Fruit fly (Drosophila melanogaster): ENCODE measurements around the gene sens-2.
A peak's percentile ranks its signal among the peaks of the same experiment; 100 is the strongest.

The sens-2 gene

dm6 chr2L:6868178-6868867, 46.6 kb downstream of the sens-2 start (continued):
- TF ChIP-seq CG13894 (tag; optimal IDR thresholded peaks at IDR 0.05): peak; percentile 18
- TF ChIP-seq sens (GFP tag): peak; percentile 28
- TF ChIP-seq CG4404 (GFP tag; IDR thresholded peaks at IDR 0.05): no peak
- no peak for TF ChIP-seq CG13287 (GFP tag; IDR thresholded peaks at IDR 0.05; ENCODE audit: partially characterized antibody)
- no peak for TF ChIP-seq HmgD (GFP tag; optimal IDR thresholded peaks at IDR 0.05)
- TF ChIP-seq Dip2 (GFP tag; IDR thresholded peaks at IDR 0.05): no peak
- no peak for TF ChIP-seq br (optimal IDR thresholded peaks at IDR 0.05)
- TF ChIP-seq Nf-YC (tag; optimal IDR thresholded peaks at IDR 0.05): no peak
- no peak for TF ChIP-seq CG1792 (GFP tag; optimal IDR thresholded peaks at IDR 0.05)
- TF ChIP-seq onecut (GFP tag; IDR thresholded peaks at IDR 0.05): no peak
- TF ChIP-seq CG10543 (GFP tag; optimal IDR thresholded peaks at IDR 0.05): peak; percentile 45
- TF ChIP-seq PHDP (tag; optimal IDR thresholded peaks at IDR 0.05): peak; percentile 28
- TF ChIP-seq D19A (tag; optimal IDR thresholded peaks at IDR 0.05): no peak
- TF ChIP-seq Atf6 (GFP tag; IDR thresholded peaks at IDR 0.05): no peak
- TF ChIP-seq da (GFP tag; optimal IDR thresholded peaks at IDR 0.05): no peak
- TF ChIP-seq z (GFP tag; IDR thresholded peaks at IDR 0.05): no peak
- TF ChIP-seq sim (GFP tag; IDR thresholded peaks at IDR 0.05): no peak
- TF ChIP-seq Bgb (GFP tag; IDR thresholded peaks at IDR 0.05; ENCODE audit: partially characterized antibody): no peak
- TF ChIP-seq CG34376 (GFP tag; optimal IDR thresholded peaks at IDR 0.05): peak; percentile 85
- TF ChIP-seq croc (GFP tag; conservative IDR thresholded peaks at IDR 0.05): no peak
- TF ChIP-seq CG13296 (GFP tag; optimal IDR thresholded peaks at IDR 0.05): no peak
- no peak for TF ChIP-seq CG14667 (GFP tag; IDR thresholded peaks at IDR 0.05)
- no peak for TF ChIP-seq NfI (GFP tag; optimal IDR thresholded peaks at IDR 0.05)
- TF ChIP-seq Fer1 (GFP tag; optimal IDR thresholded peaks at IDR 0.05): no peak
- no peak for TF ChIP-seq wor (GFP tag; IDR thresholded peaks at IDR 0.05)
- TF ChIP-seq CG4282 (GFP tag; optimal IDR thresholded peaks at IDR 0.05): no peak
- TF ChIP-seq CG15269 (tag; optimal IDR thresholded peaks at IDR 0.05): no peak
- no peak for TF ChIP-seq dysf (GFP tag; IDR thresholded peaks at IDR 0.05)
- peak; percentile 64; the same call in 1 of the 2 replicates for TF ChIP-seq rib (GFP tag; IDR thresholded peaks at IDR 0.05)
- TF ChIP-seq ase (GFP tag; IDR thresholded peaks at IDR 0.05): 0 out of 3 replicates have a peak, but pooled peaks have one; percentile 6
- peak; percentile 28; the same call in 1 of the 2 replicates for TF ChIP-seq Rfx (GFP tag; IDR thresholded peaks at IDR 0.05)
- no peak for TF ChIP-seq CG13424 (tag; optimal IDR thresholded peaks at IDR 0.05)
- TF ChIP-seq CG31388 (GFP tag; optimal IDR thresholded peaks at IDR 0.05): no peak
- TF ChIP-seq slbo (GFP tag; IDR thresholded peaks at IDR 0.05): no peak
- TF ChIP-seq ATbp (GFP tag; optimal IDR thresholded peaks at IDR 0.05): no peak
- no peak for TF ChIP-seq Mrtf (GFP tag; IDR thresholded peaks at IDR 0.05)
- TF ChIP-seq CG5953 (GFP tag; IDR thresholded peaks at IDR 0.05): no peak
- TF ChIP-seq CG3281 (GFP tag; optimal IDR thresholded peaks at IDR 0.05): peak; percentile 42
- no peak for TF ChIP-seq CG15479 (GFP tag; optimal IDR thresholded peaks at IDR 0.05)
- TF ChIP-seq CG12071 (GFP tag; optimal IDR thresholded peaks at IDR 0.05): peak; percentile 6
- peak; percentile 0 for TF ChIP-seq Hand (GFP tag; optimal IDR thresholded peaks at IDR 0.05)
- TF ChIP-seq Sox100B (GFP tag; optimal IDR thresholded peaks at IDR 0.05): no peak
- TF ChIP-seq unpg (GFP tag; optimal IDR thresholded peaks at IDR 0.05): peak; percentile 13
- no peak for TF ChIP-seq cas (GFP tag; IDR thresholded peaks at IDR 0.05)
- peak; percentile 74; the same call in 1 of the 2 replicates for TF ChIP-seq crol (GFP tag; IDR thresholded peaks at IDR 0.05)
- TF ChIP-seq otp (GFP tag; IDR thresholded peaks at IDR 0.05): no peak
- peak; percentile 84 for TF ChIP-seq gro (GFP tag; optimal IDR thresholded peaks at IDR 0.05)
- no peak for TF ChIP-seq CG2116 (GFP tag; optimal IDR thresholded peaks at IDR 0.05)
- TF ChIP-seq Vsx1 (GFP tag; optimal IDR thresholded peaks at IDR 0.05): peak; percentile 98
- TF ChIP-seq CG16815 (GFP tag; optimal IDR thresholded peaks at IDR 0.05): no peak
- peak; percentile 99 for TF ChIP-seq exex (tag; optimal IDR thresholded peaks at IDR 0.05)

All from whole organism, embryonic.